Worm (Caenorhabditis elegans) whole organism, early embryonic: ENCODE results near the gene K10D2.5.

Experiments used
- B0310.2 ChIP-seq: sonication (generic microtip); optimal IDR thresholded peaks from 2 replicates; lab custom pipeline; 2016; ENCODE audit warnings: mild to moderate bottlenecking, missing genetic modification characterization, missing compliant biosample characterization
- F13C5.2 ChIP-seq: sonication (generic microtip); optimal IDR thresholded peaks from 2 replicates; lab custom pipeline; 2017; ENCODE audit warnings: mild to moderate bottlenecking, missing genetic modification characterization, inconsistent platforms, missing compliant biosample characterization
- aly-1 ChIP-seq: sonication (generic microtip); optimal IDR thresholded peaks from 2 replicates; lab custom pipeline; 2016; ENCODE audit warnings: missing genetic modification characterization, missing compliant biosample characterization
- ama-1 ChIP-seq: fragments of 150-350 bp; optimal IDR thresholded peaks from 2 replicates; lab custom pipeline; 2014
- ceh-13 ChIP-seq: fragments of 200-800 bp; sonication (Bioruptor generic); optimal IDR thresholded peaks from 2 replicates; lab custom pipeline; 2018; ENCODE audit warnings: mild to moderate bottlenecking, missing genetic modification characterization, missing compliant biosample characterization
- ceh-36 ChIP-seq: sonication (generic microtip); optimal IDR thresholded peaks from 2 replicates; lab custom pipeline; 2016; ENCODE audit warnings: missing genetic modification characterization, inconsistent platforms, missing compliant biosample characterization
- ets-7 ChIP-seq: sonication (generic microtip); optimal IDR thresholded peaks from 2 replicates; lab custom pipeline; 2016; ENCODE audit warnings: missing genotype, missing genetic modification characterization, missing compliant biosample characterization
- flt-1 ChIP-seq: fragments of 200-800 bp; sonication (Bioruptor generic); IDR thresholded peaks from 2 replicates; pipeline ENCODE4 v1.3.6; 2022; ENCODE audit warnings: missing genetic modification characterization, missing compliant biosample characterization
- hmbx-1 ChIP-seq: sonication (generic microtip); optimal IDR thresholded peaks from 2 replicates; lab custom pipeline; 2016; ENCODE audit warnings: mild to moderate bottlenecking, missing genetic modification characterization, missing compliant biosample characterization
- hmg-4 ChIP-seq: fragments of 200-800 bp; sonication (Bioruptor generic); optimal IDR thresholded peaks from 2 replicates; lab custom pipeline; 2018; ENCODE audit warnings: mild to moderate bottlenecking, missing genetic modification characterization, missing compliant biosample characterization
- hnd-1 ChIP-seq: sonication (generic microtip); optimal IDR thresholded peaks from 2 replicates; lab custom pipeline; 2016; ENCODE audit warnings: missing genetic modification characterization, missing compliant biosample characterization
- pes-1 ChIP-seq: fragments of 200-800 bp; sonication (Bioruptor generic); IDR thresholded peaks from 2 replicates; pipeline ENCODE4 v1.3.6; 2022; ENCODE audit warnings: missing genetic modification reagents, missing genetic modification characterization, missing compliant biosample characterization
- scrt-1 ChIP-seq: fragments of 200-800 bp; sonication (Bioruptor generic); IDR thresholded peaks from 2 replicates; pipeline ENCODE4 v1.3.6; 2022; ENCODE audit warnings: missing genetic modification characterization, missing compliant biosample characterization
- sea-1 ChIP-seq: fragments of 200-800 bp; sonication (Bioruptor generic); conservative IDR thresholded peaks from 2 replicates; pipeline ENCODE4 v1.3.6; 2022; ENCODE audit warnings: missing genetic modification characterization, missing compliant biosample characterization
- tbx-11 ChIP-seq: fragments of 200-800 bp; sonication (Bioruptor generic); IDR thresholded peaks from 2 replicates; pipeline ENCODE4 v1.3.6; 2022; ENCODE audit warnings: missing genetic modification characterization, missing compliant biosample characterization
- tbx-37 ChIP-seq: fragments of 200-800 bp; sonication (Bioruptor generic); conservative IDR thresholded peaks from 2 replicates; pipeline ENCODE4 v1.3.6; 2022; ENCODE audit warnings: missing genetic modification reagents, missing genetic modification characterization, missing compliant biosample characterization
- tra-4 ChIP-seq: sonication (generic microtip); optimal IDR thresholded peaks from 2 replicates; lab custom pipeline; 2017; ENCODE audit warnings: missing genetic modification characterization, missing compliant biosample characterization

Gene K10D2.5

ce11 chrIII:5206861-5207414, 34.4 kb downstream of the K10D2.5 start, which contains the start of gene morc-1:
TSS of gene morc-1 (minus strand) at chrIII:5206911.
- TF ChIP-seq B0310.2 (tag; lab: Kevin White, UChicago) (no peak), tra-4 (tag; lab: Kevin White, UChicago) (no peak), hmg-4 (no peak), hnd-1 (tag; lab: Kevin White, UChicago) (no peak), flt-1 (GFP tag; lab: Robert Waterston, UW) (no peak), scrt-1 (0 out of 2 replicates have a peak, but pooled peaks have one; percentile 9)

- TF ChIP-seq F13C5.2 (tag; lab: Kevin White, UChicago) (no peak), hnd-1 (tag; lab: Kevin White, UChicago) (no peak), ets-7 (no peak), scrt-1 (no peak), hmbx-1 (tag; lab: Kevin White, UChicago) (no peak), aly-1 (tag; lab: Kevin White, UChicago) (no peak), B0310.2 (tag; lab: Kevin White, UChicago) (no peak)
Observed at ce11 chrIII:5208992-5209391, 36.5 kb downstream of the K10D2.5 start, which contains the start of gene syx-16. TSS of gene syx-16 (minus strand) at chrIII:5209109.

- TF ChIP-seq pes-1 (GFP tag; lab: Robert Waterston, UW) (no peak), sea-1 (GFP tag; lab: Robert Waterston, UW) (no peak), hmg-4 (no peak), tra-4 (tag; lab: Kevin White, UChicago) (no peak), hnd-1 (tag; lab: Kevin White, UChicago) (no peak), B0310.2 (tag; lab: Kevin White, UChicago) (no peak)
Observed at ce11 chrIII:5210269-5210668, 37.7 kb downstream of the K10D2.5 start.

- TF ChIP-seq hmg-4: peak; percentile 93
- peak; percentile 84 for TF ChIP-seq pes-1 (GFP tag; lab: Robert Waterston, UW)
- peak; percentile 40 for TF ChIP-seq tbx-37 (GFP tag; lab: Robert Waterston, UW)
- TF ChIP-seq ets-7: peak; percentile 55
- peak; percentile 63 for TF ChIP-seq B0310.2 (tag; lab: Kevin White, UChicago)
- TF ChIP-seq sea-1 (GFP tag; lab: Robert Waterston, UW): peak; percentile 76
- peak; percentile 90 for TF ChIP-seq aly-1 (tag; lab: Kevin White, UChicago)
- peak; percentile 66 for TF ChIP-seq F13C5.2 (tag; lab: Kevin White, UChicago)
- peak; percentile 80 for TF ChIP-seq flt-1 (GFP tag; lab: Robert Waterston, UW)
- TF ChIP-seq scrt-1: peak; percentile 75
- TF ChIP-seq ceh-13: peak; percentile 47
- TF ChIP-seq hmbx-1 (tag; lab: Kevin White, UChicago): peak; percentile 16
- peak; percentile 26 for TF ChIP-seq hnd-1 (tag; lab: Kevin White, UChicago)
Observed at ce11 chrIII:5211137-5211648, 38.7 kb downstream of the K10D2.5 start.

- TF ChIP-seq hmbx-1 (tag; lab: Kevin White, UChicago): no peak
- no peak for TF ChIP-seq B0310.2 (tag; lab: Kevin White, UChicago)
- TF ChIP-seq hnd-1 (tag; lab: Kevin White, UChicago): no peak
- no peak for TF ChIP-seq flt-1 (GFP tag; lab: Robert Waterston, UW)
- no peak for TF ChIP-seq ceh-13
- TF ChIP-seq ets-7: no peak
- no peak for TF ChIP-seq pes-1 (GFP tag; lab: Robert Waterston, UW)
- TF ChIP-seq F13C5.2 (tag; lab: Kevin White, UChicago): no peak
- no peak for TF ChIP-seq ceh-36
- TF ChIP-seq aly-1 (tag; lab: Kevin White, UChicago): no peak
- no peak for TF ChIP-seq scrt-1
- no peak for TF ChIP-seq hmg-4
- no peak for TF ChIP-seq sea-1 (GFP tag; lab: Robert Waterston, UW)
- TF ChIP-seq tra-4 (tag; lab: Kevin White, UChicago): no peak
- TF ChIP-seq tbx-11 (GFP tag; lab: Robert Waterston, UW): no peak
Observed at ce11 chrIII:5214162-5214561, 41.6 kb downstream of the K10D2.5 start.

- TF ChIP-seq pes-1 (GFP tag; lab: Robert Waterston, UW): no peak
- no peak for TF ChIP-seq ceh-36
- no peak for TF ChIP-seq sea-1 (GFP tag; lab: Robert Waterston, UW)
- no peak for TF ChIP-seq hmbx-1 (tag; lab: Kevin White, UChicago)
- TF ChIP-seq scrt-1: no peak
- no peak for TF ChIP-seq ama-1
- no peak for TF ChIP-seq flt-1 (GFP tag; lab: Robert Waterston, UW)
Observed at ce11 chrIII:5215375-5215774, 42.9 kb downstream of the K10D2.5 start, which contains the start of gene ZC155.4. TSS of gene ZC155.4 (minus strand) at chrIII:5215475.

- no peak for TF ChIP-seq ceh-13
- TF ChIP-seq hnd-1 (tag; lab: Kevin White, UChicago): no peak
- no peak for TF ChIP-seq tbx-37 (GFP tag; lab: Robert Waterston, UW)
- TF ChIP-seq aly-1 (tag; lab: Kevin White, UChicago): no peak
Observed at ce11 chrIII:5217511-5217910, 45.0 kb downstream of the K10D2.5 start, which contains the start of gene cutl-19. TSS of gene cutl-19 (minus strand) at chrIII:5217611.

ce11 chrIII:5218687-5219086, 46.2 kb downstream of the K10D2.5 start, which contains the start of gene ZC155.2:
TSS of gene ZC155.2 (plus strand) at chrIII:5218987.
- TF ChIP-seq ets-7 (no peak), sea-1 (GFP tag; lab: Robert Waterston, UW) (no peak), aly-1 (tag; lab: Kevin White, UChicago) (no peak), pes-1 (GFP tag; lab: Robert Waterston, UW) (no peak), F13C5.2 (tag; lab: Kevin White, UChicago) (no peak), tbx-11 (GFP tag; lab: Robert Waterston, UW) (no peak), B0310.2 (tag; lab: Kevin White, UChicago) (no peak), hmg-4 (no peak), tra-4 (tag; lab: Kevin White, UChicago) (no peak), hnd-1 (tag; lab: Kevin White, UChicago) (no peak), ama-1 (no peak), ceh-36 (no peak)
